Worm (Caenorhabditis elegans): ENCODE results near the gene T22F3.8.
"Not testable (repeated sequence)": the region's sequence is repeated elsewhere in the genome, so short reads cannot be mapped to it uniquely, and the experiment has no call there.

T22F3.8 gene

ce11 chrV:3633041-3633440 lies 27.8 kb upstream of the T22F3.8 start, which contains the start of gene F59B1.2:
Gene F59B1.2 (plus strand): TSS chrV:3633341.
- TF ChIP-seq fkh-2 (tag; optimal IDR thresholded peaks at IDR 0.05) (no peak), nhr-23 (tag; optimal IDR thresholded peaks at IDR 0.05) (no peak), ceh-28 (tag; optimal IDR thresholded peaks at IDR 0.05) (no peak), nhr-77 (tag; optimal IDR thresholded peaks at IDR 0.05) (no peak), zag-1 (tag; optimal IDR thresholded peaks at IDR 0.05) (no peak), R02D3.7 (tag; optimal IDR thresholded peaks at IDR 0.05) (no peak), nfya-1 (tag; optimal IDR thresholded peaks at IDR 0.05; ENCODE audit: insufficient read depth) (no peak), skn-1 (tag; optimal IDR thresholded peaks at IDR 0.05) (no peak), aly-2 (tag; optimal IDR thresholded peaks at IDR 0.05) (no peak), daf-12 (tag; optimal IDR thresholded peaks at IDR 0.05) (no peak), mml-1 (tag; optimal IDR thresholded peaks at IDR 0.05) (no peak), egl-27 (tag; optimal IDR thresholded peaks at IDR 0.05) (no peak), lin-15B (tag; optimal IDR thresholded peaks at IDR 0.05) (no peak), nhr-237 (tag; optimal IDR thresholded peaks at IDR 0.05) (no peak), elt-2 (tag; optimal IDR thresholded peaks at IDR 0.05) (no peak), pqm-1 (tag; optimal IDR thresholded peaks at IDR 0.05) (no peak), ztf-11 (tag; optimal IDR thresholded peaks at IDR 0.05) (no peak), egl-5 (tag; optimal IDR thresholded peaks at IDR 0.05) (no peak), unc-39 (tag; optimal IDR thresholded peaks at IDR 0.05) (no peak)

- peak; percentile 54 for TF ChIP-seq nfya-1 (tag; optimal IDR thresholded peaks at IDR 0.05; ENCODE audit: insufficient read depth)
- peak; percentile 28 for TF ChIP-seq pha-4 (tag; optimal IDR thresholded peaks at IDR 0.05)
- peak; percentile 90 for TF ChIP-seq pqm-1 (tag; optimal IDR thresholded peaks at IDR 0.05)
- TF ChIP-seq nhr-67 (tag; optimal IDR thresholded peaks at IDR 0.05) = no peak
- no peak for TF ChIP-seq lin-15B (tag; optimal IDR thresholded peaks at IDR 0.05)
- peak; percentile 24 for TF ChIP-seq jun-1 (tag; optimal IDR thresholded peaks at IDR 0.05)
- TF ChIP-seq ama-1 (optimal IDR thresholded peaks at IDR 0.05) = no peak
- TF ChIP-seq nhr-23 (tag; optimal IDR thresholded peaks at IDR 0.05) = no peak
- no peak for TF ChIP-seq nhr-11 (tag; optimal IDR thresholded peaks at IDR 0.05)
- TF ChIP-seq daf-12 (tag; optimal IDR thresholded peaks at IDR 0.05) = no peak
- peak; percentile 94 for TF ChIP-seq elt-2 (tag; optimal IDR thresholded peaks at IDR 0.05)
- no peak for TF ChIP-seq zag-1 (tag; optimal IDR thresholded peaks at IDR 0.05)
- no peak for TF ChIP-seq R02D3.7 (tag; optimal IDR thresholded peaks at IDR 0.05)
- no peak for TF ChIP-seq fos-1 (tag; optimal IDR thresholded peaks at IDR 0.05)
Measured at ce11 chrV:3632249-3633030, 27.2 kb upstream of the T22F3.8 start.

ce11 chrV:3631591-3631990 lies 26.4 kb upstream of the T22F3.8 start, which contains the start of gene F59B1.6:
Gene F59B1.6 (minus strand): TSS chrV:3631691.
- TF ChIP-seq lin-39 (tag; optimal IDR thresholded peaks at IDR 0.05) = no peak
- no peak for TF ChIP-seq jun-1 (tag; optimal IDR thresholded peaks at IDR 0.05)
- no peak for TF ChIP-seq nhr-25 (tag; optimal IDR thresholded peaks at IDR 0.05)
- TF ChIP-seq egl-27 (tag; optimal IDR thresholded peaks at IDR 0.05) = no peak
- TF ChIP-seq ZK546.5 (tag; optimal IDR thresholded peaks at IDR 0.05) = no peak
- TF ChIP-seq ceh-82 (tag; optimal IDR thresholded peaks at IDR 0.05) = no peak

ce11 chrV:3626944-3627343 lies 21.7 kb upstream of the T22F3.8 start, which contains the start of gene F59B1.4:
Gene F59B1.4 (minus strand): TSS chrV:3627044.
- TF ChIP-seq zag-1 (tag; optimal IDR thresholded peaks at IDR 0.05) (no peak), pha-4 (tag; optimal IDR thresholded peaks at IDR 0.05) (no peak), eor-1 (tag; optimal IDR thresholded peaks at IDR 0.05) (no peak)

- TF ChIP-seq unc-39, nhr-12, skn-1 (tag; optimal IDR thresholded peaks at IDR 0.05): not testable (repeated sequence)
Measured at ce11 chrV:3620608-3621007, 15.4 kb upstream of the T22F3.8 start, which contains the start of gene srx-93. Gene srx-93 (minus strand): TSS chrV:3620708.

ce11 chrV:3616844-3617243 lies 11.6 kb upstream of the T22F3.8 start:
- no peak for TF ChIP-seq nhr-237 (tag; optimal IDR thresholded peaks at IDR 0.05)
- no peak for TF ChIP-seq nhr-12 (tag; optimal IDR thresholded peaks at IDR 0.05)
- no peak for TF ChIP-seq fkh-10 (GFP tag; optimal IDR thresholded peaks at IDR 0.05)
- TF ChIP-seq ztf-4 (tag; optimal IDR thresholded peaks at IDR 0.05) = no peak
- no peak for TF ChIP-seq nhr-25 (tag; optimal IDR thresholded peaks at IDR 0.05)
- TF ChIP-seq lin-39 (tag; optimal IDR thresholded peaks at IDR 0.05) = no peak
- TF ChIP-seq ceh-16 (tag; optimal IDR thresholded peaks at IDR 0.05) = no peak
- no peak for TF ChIP-seq pha-4 (tag; optimal IDR thresholded peaks at IDR 0.05)
- no peak for TF ChIP-seq nfya-1 (tag; optimal IDR thresholded peaks at IDR 0.05; ENCODE audit: insufficient read depth)
- TF ChIP-seq ceh-28 (tag; optimal IDR thresholded peaks at IDR 0.05) = no peak
- TF ChIP-seq elt-2 (tag; optimal IDR thresholded peaks at IDR 0.05) = no peak
- TF ChIP-seq unc-39 (tag; optimal IDR thresholded peaks at IDR 0.05) = no peak

Data from whole organism, L3 larva.